Fruit fly (Drosophila melanogaster): ENCODE data around the gene Cpr65Ax2.

The Cpr65Ax2 gene

dm6 chr3L:6181776-6182175 is 31.1 kb upstream of the Cpr65Ax2 start, which contains the start of gene CG10274 (continued):
- TF ChIP-seq Stat92E (GFP tag; optimal IDR thresholded peaks at IDR 0.05), result peak in 1 of 3 experiments; percentile 39
- TF ChIP-seq HmgD (GFP tag; optimal IDR thresholded peaks at IDR 0.05), result peak; percentile 6
- peak; percentile 64 for TF ChIP-seq ems (GFP tag; optimal IDR thresholded peaks at IDR 0.05)
- TF ChIP-seq CG17328 (GFP tag; IDR thresholded peaks at IDR 0.05), result peak; percentile 49; the same call in 1 of the 2 replicates
- peak; percentile 84 for TF ChIP-seq sob (GFP tag; IDR thresholded peaks at IDR 0.05)
- TF ChIP-seq CG16863 (GFP tag; optimal IDR thresholded peaks at IDR 0.05), result peak; percentile 64
- TF ChIP-seq CG5953 (GFP tag; IDR thresholded peaks at IDR 0.05), result no peak
- TF ChIP-seq cas (GFP tag; IDR thresholded peaks at IDR 0.05), result no peak
- TF ChIP-seq CG3407 (GFP tag; optimal IDR thresholded peaks at IDR 0.05), result peak; percentile 29
- no peak for TF ChIP-seq jigr1 (GFP tag; IDR thresholded peaks at IDR 0.05)
- TF ChIP-seq CG1602 (GFP tag; optimal IDR thresholded peaks at IDR 0.05), result peak; percentile 71
- peak; percentile 41 for TF ChIP-seq CG34376 (GFP tag; optimal IDR thresholded peaks at IDR 0.05)
- TF ChIP-seq unc-4 (GFP tag; IDR thresholded peaks at IDR 0.05; ENCODE audit: partially characterized antibody), result no peak
- TF ChIP-seq CG8089 (GFP tag; optimal IDR thresholded peaks at IDR 0.05), result peak; percentile 36
- TF ChIP-seq CG7271 (tag; optimal IDR thresholded peaks at IDR 0.05), result peak; percentile 33
- peak; percentile 67 for TF ChIP-seq CG1647 (GFP tag; optimal IDR thresholded peaks at IDR 0.05)
- TF ChIP-seq Chrac-16 (GFP tag; optimal IDR thresholded peaks at IDR 0.05), result peak; percentile 85
- no peak for TF ChIP-seq salm (tag; optimal IDR thresholded peaks at IDR 0.05)
- no peak for TF ChIP-seq inv (GFP tag; IDR thresholded peaks at IDR 0.05; ENCODE audit: partially characterized antibody)
- TF ChIP-seq Blimp-1 (GFP tag; optimal IDR thresholded peaks at IDR 0.05), result no peak
- peak; percentile 70 for TF ChIP-seq vvl (GFP tag; IDR thresholded peaks at IDR 0.05)
- no peak for TF ChIP-seq Optix (GFP tag; IDR thresholded peaks at IDR 0.05)
- peak; percentile 39 for TF ChIP-seq CG14667 (GFP tag; IDR thresholded peaks at IDR 0.05)
- peak; percentile 49 for TF ChIP-seq Dad (GFP tag; optimal IDR thresholded peaks at IDR 0.05)
- TF ChIP-seq CG7556 (GFP tag; optimal IDR thresholded peaks at IDR 0.05), result peak; percentile 57
- TF ChIP-seq vfl (GFP tag; optimal IDR thresholded peaks at IDR 0.05), result no peak
- TF ChIP-seq YL-1 (GFP tag; optimal IDR thresholded peaks at IDR 0.05), result peak; percentile 65
- no peak for TF ChIP-seq tna (GFP tag; IDR thresholded peaks at IDR 0.05; ENCODE audit: partially characterized antibody)
- TF ChIP-seq Xrp1 (GFP tag; IDR thresholded peaks at IDR 0.05), result peak; percentile 82
- peak; percentile 48; the same call in 1 of the 2 replicates for TF ChIP-seq peb (GFP tag; IDR thresholded peaks at IDR 0.05)
- no peak for TF ChIP-seq Hand (GFP tag; optimal IDR thresholded peaks at IDR 0.05)
- no peak for TF ChIP-seq exex (tag; optimal IDR thresholded peaks at IDR 0.05)
- no peak for TF ChIP-seq CG17359 (tag; optimal IDR thresholded peaks at IDR 0.05)
- TF ChIP-seq lov (optimal IDR thresholded peaks at IDR 0.05), result no peak
- no peak for TF ChIP-seq lov (GFP tag; IDR thresholded peaks at IDR 0.05)
- peak; percentile 54 for TF ChIP-seq gcm2 (GFP tag; optimal IDR thresholded peaks at IDR 0.05)
- TF ChIP-seq wor (GFP tag; IDR thresholded peaks at IDR 0.05), result peak; percentile 29; the same call in 1 of the 2 replicates
- TF ChIP-seq fu2 (GFP tag; optimal IDR thresholded peaks at IDR 0.05), result peak; percentile 71
- peak; percentile 78 for TF ChIP-seq bcd (GFP tag; optimal IDR thresholded peaks at IDR 0.05)
- TF ChIP-seq Ets65A (GFP tag), result peak; percentile 98
- TF ChIP-seq CG10321 (GFP tag; IDR thresholded peaks at IDR 0.05), result no peak
- TF ChIP-seq CG12769 (tag; optimal IDR thresholded peaks at IDR 0.05), result no peak
- no peak for TF ChIP-seq prd (optimal IDR thresholded peaks at IDR 0.05)
- peak; percentile 82 for TF ChIP-seq prd (GFP tag; IDR thresholded peaks at IDR 0.05)
- TF ChIP-seq her (GFP tag; optimal IDR thresholded peaks at IDR 0.05), result peak; percentile 13
- peak; percentile 66 for TF ChIP-seq CG17186 (GFP tag; optimal IDR thresholded peaks at IDR 0.05)
- peak; percentile 71 for TF ChIP-seq CG7786 (GFP tag; optimal IDR thresholded peaks at IDR 0.05)
- peak; percentile 77 for TF ChIP-seq dmrt11E (tag; optimal IDR thresholded peaks at IDR 0.05)
- TF ChIP-seq wdn (GFP tag; IDR thresholded peaks at IDR 0.05), result peak; percentile 40; the same call in 1 of the 2 replicates
- TF ChIP-seq CG6175 (GFP tag; IDR thresholded peaks at IDR 0.05), result no peak
- TF ChIP-seq Nf-YB (GFP tag; optimal IDR thresholded peaks at IDR 0.05), result peak; percentile 46
- TF ChIP-seq nerfin-2 (GFP tag; IDR thresholded peaks at IDR 0.05; ENCODE audit: partially characterized antibody), result no peak
